1 fruit fly cellular context compared by ENCODE assay signal in the genomic region with DNA sequence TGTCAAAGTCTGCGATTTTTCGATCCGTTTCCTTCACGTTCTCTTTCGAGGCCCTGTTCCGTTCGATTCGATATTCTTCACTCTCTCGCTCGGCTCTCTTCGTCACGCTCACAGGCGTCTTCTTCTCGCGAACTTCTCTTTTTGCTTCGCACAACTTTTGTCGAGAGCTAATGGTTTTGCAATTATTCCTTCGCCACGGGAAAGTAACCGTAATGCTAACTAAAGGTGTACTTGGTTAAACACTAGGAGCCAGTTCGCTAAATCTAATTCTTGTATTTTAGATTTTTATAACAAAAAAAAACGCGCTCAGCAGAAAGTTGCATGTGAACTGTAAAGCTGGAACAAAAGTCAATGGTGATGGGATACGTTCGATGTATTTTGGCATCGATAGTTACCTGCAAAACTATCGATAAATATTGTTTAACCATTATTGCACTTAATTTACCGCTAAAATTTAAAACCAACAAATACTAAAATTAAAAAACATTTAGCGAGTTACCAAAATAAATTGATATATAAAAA.
TF ChIP-seq lines count a peak whose summit lies in the region.

A gene (minus strand): TSS at position 355 of the 522 bp plus-strand sequence.

TF ChIP-seq in whole organism, embryonic, 481 proteins besides CTCF, POLR2A, EP300 and RAD21 (continued from another document):
- TF ChIP-seq tx (GFP tag; optimal IDR thresholded peaks at IDR 0.05; lab: Kevin White, UChicago) (no peak), Hr39 (optimal IDR thresholded peaks at IDR 0.05; lab: Kevin White, UChicago) (no peak), danr (GFP tag; IDR thresholded peaks at IDR 0.05; lab: Robert Waterston, UW) (no peak), caup (GFP tag; optimal IDR thresholded peaks at IDR 0.05; lab: Kevin White, UChicago; ENCODE audit: severe bottlenecking) (no peak), vnd (GFP tag; IDR thresholded peaks at IDR 0.05; lab: Robert Waterston, UW; ENCODE audit: partially characterized antibody) (peak; percentile 69; the same call in 2 of the 3 replicates), CG17385 (GFP tag; optimal IDR thresholded peaks at IDR 0.05; lab: Kevin White, UChicago) (peak; percentile 49), D (optimal IDR thresholded peaks at IDR 0.05; lab: Kevin White, UChicago) (no peak), D (GFP tag; optimal IDR thresholded peaks at IDR 0.05; lab: Kevin White, UChicago) (no peak), Hand (GFP tag; optimal IDR thresholded peaks at IDR 0.05; lab: Kevin White, UChicago) (no peak), CG8765 (GFP tag; IDR thresholded peaks at IDR 0.05; lab: Robert Waterston, UW) (no peak), Aef1 (GFP tag; IDR thresholded peaks at IDR 0.05; lab: Robert Waterston, UW) (no peak), CG13424 (tag; optimal IDR thresholded peaks at IDR 0.05; lab: Kevin White, UChicago) (no peak), CG2129 (GFP tag; IDR thresholded peaks at IDR 0.05; lab: Robert Waterston, UW; ENCODE audit: partially characterized antibody) (peak; percentile 77), scrt (GFP tag; optimal IDR thresholded peaks at IDR 0.05; lab: Kevin White, UChicago) (peak; percentile 38), CG16779 (GFP tag; IDR thresholded peaks at IDR 0.05; lab: Robert Waterston, UW) (no peak), kay (GFP tag; optimal IDR thresholded peaks at IDR 0.05; lab: Kevin White, UChicago) (no peak), bcd (GFP tag; optimal IDR thresholded peaks at IDR 0.05; lab: Kevin White, UChicago) (no peak), CG12219 (GFP tag; optimal IDR thresholded peaks at IDR 0.05; lab: Kevin White, UChicago) (no peak), esg (GFP tag; conservative IDR thresholded peaks at IDR 0.05; lab: Robert Waterston, UW) (no peak), CG10979 (tag; optimal IDR thresholded peaks at IDR 0.05; lab: Kevin White, UChicago) (no peak), ash1 (GFP tag; optimal IDR thresholded peaks at IDR 0.05; lab: Kevin White, UChicago) (no peak), nau (GFP tag; optimal IDR thresholded peaks at IDR 0.05; lab: Kevin White, UChicago) (no peak), fd102C (GFP tag; optimal IDR thresholded peaks at IDR 0.05; lab: Kevin White, UChicago) (no peak), CG4820 (GFP tag; optimal IDR thresholded peaks at IDR 0.05; lab: Kevin White, UChicago) (no peak), E2f1 (GFP tag; IDR thresholded peaks at IDR 0.05; lab: Robert Waterston, UW) (no peak), CG11456 (GFP tag; IDR thresholded peaks at IDR 0.05; lab: Robert Waterston, UW) (no peak), sr (GFP tag; IDR thresholded peaks at IDR 0.05; lab: Robert Waterston, UW) (no peak), CG1529 (GFP tag; optimal IDR thresholded peaks at IDR 0.05; lab: Kevin White, UChicago) (no peak), MTF-1 (GFP tag; optimal IDR thresholded peaks at IDR 0.05; lab: Kevin White, UChicago; ENCODE audit: borderline replicate concordance) (no peak), pzg (GFP tag; optimal IDR thresholded peaks at IDR 0.05; lab: Kevin White, UChicago) (peak; percentile 57), CG10147 (GFP tag; optimal IDR thresholded peaks at IDR 0.05; lab: Kevin White, UChicago) (no peak), CG1233 (GFP tag; optimal IDR thresholded peaks at IDR 0.05; lab: Kevin White, UChicago) (peak; percentile 60), GATAe (GFP tag; conservative IDR thresholded peaks at IDR 0.05; lab: Robert Waterston, UW) (no peak), pan (optimal IDR thresholded peaks at IDR 0.05; lab: Kevin White, UChicago) (no peak), pan (GFP tag; optimal IDR thresholded peaks at IDR 0.05 in 1 of 2, IDR thresholded peaks at IDR 0.05 in 1 of 2) (no peak), HLHmδ (GFP tag; optimal IDR thresholded peaks at IDR 0.05; lab: Kevin White, UChicago) (no peak), Ets97D (GFP tag; optimal IDR thresholded peaks at IDR 0.05; lab: Kevin White, UChicago) (peak; percentile 21), CG15514 (GFP tag; optimal IDR thresholded peaks at IDR 0.05; lab: Kevin White, UChicago) (peak; percentile 33), br (optimal IDR thresholded peaks at IDR 0.05; lab: Kevin White, UChicago) (no peak), insv (GFP tag; optimal IDR thresholded peaks at IDR 0.05; lab: Kevin White, UChicago) (no peak), knrl (GFP tag; IDR thresholded peaks at IDR 0.05; lab: Robert Waterston, UW; ENCODE audit: partially characterized antibody) (peak; percentile 80), dysf (GFP tag; IDR thresholded peaks at IDR 0.05; lab: Robert Waterston, UW) (no peak), CG34376 (GFP tag; optimal IDR thresholded peaks at IDR 0.05; lab: Kevin White, UChicago) (peak; percentile 37), CG34422 (GFP tag; IDR thresholded peaks at IDR 0.05; lab: Robert Waterston, UW) (no peak), nerfin-1 (tag; optimal IDR thresholded peaks at IDR 0.05; lab: Kevin White, UChicago) (no peak), kni (GFP tag; optimal IDR thresholded peaks at IDR 0.05; lab: Kevin White, UChicago) (no peak), sqz (GFP tag; optimal IDR thresholded peaks at IDR 0.05; lab: Kevin White, UChicago) (peak; percentile 48), Doc2 (GFP tag; IDR thresholded peaks at IDR 0.05; lab: Robert Waterston, UW) (no peak), gcm (GFP tag; optimal IDR thresholded peaks at IDR 0.05; lab: Kevin White, UChicago) (no peak), CG18262 (tag; optimal IDR thresholded peaks at IDR 0.05; lab: Kevin White, UChicago) (no peak), nerfin-2 (GFP tag; IDR thresholded peaks at IDR 0.05; lab: Robert Waterston, UW; ENCODE audit: partially characterized antibody) (peak; percentile 59; the same call in 1 of the 2 replicates), Gsc (GFP tag; IDR thresholded peaks at IDR 0.05; lab: Robert Waterston, UW) (no peak), CG14667 (GFP tag; IDR thresholded peaks at IDR 0.05; lab: Robert Waterston, UW) (no peak), CG9215 (GFP tag; IDR thresholded peaks at IDR 0.05; lab: Robert Waterston, UW) (no peak), sna (GFP tag; IDR thresholded peaks at IDR 0.05; lab: Robert Waterston, UW; ENCODE audit: partially characterized antibody) (peak; percentile 69), CG9797 (GFP tag; optimal IDR thresholded peaks at IDR 0.05; lab: Kevin White, UChicago) (no peak), CG8478 (optimal IDR thresholded peaks at IDR 0.05; lab: Kevin White, UChicago) (no peak), gem (tag; optimal IDR thresholded peaks at IDR 0.05; lab: Kevin White, UChicago) (no peak), gcm2 (GFP tag; optimal IDR thresholded peaks at IDR 0.05; lab: Kevin White, UChicago) (no peak), CG11085 (GFP tag; IDR thresholded peaks at IDR 0.05; lab: Robert Waterston, UW) (no peak), CG16813 (GFP tag; IDR thresholded peaks at IDR 0.05; lab: Robert Waterston, UW; ENCODE audit: partially characterized antibody) (peak; percentile 80), dm (GFP tag; optimal IDR thresholded peaks at IDR 0.05; lab: Kevin White, UChicago) (no peak), Hmr (GFP tag; optimal IDR thresholded peaks at IDR 0.05; lab: Kevin White, UChicago) (no peak), Xbp1 (GFP tag; optimal IDR thresholded peaks at IDR 0.05; lab: Kevin White, UChicago) (no peak)
